Worm (Caenorhabditis elegans): Measurements from ENCODE around the gene C40H5.2.

Gene C40H5.2

DNA sequence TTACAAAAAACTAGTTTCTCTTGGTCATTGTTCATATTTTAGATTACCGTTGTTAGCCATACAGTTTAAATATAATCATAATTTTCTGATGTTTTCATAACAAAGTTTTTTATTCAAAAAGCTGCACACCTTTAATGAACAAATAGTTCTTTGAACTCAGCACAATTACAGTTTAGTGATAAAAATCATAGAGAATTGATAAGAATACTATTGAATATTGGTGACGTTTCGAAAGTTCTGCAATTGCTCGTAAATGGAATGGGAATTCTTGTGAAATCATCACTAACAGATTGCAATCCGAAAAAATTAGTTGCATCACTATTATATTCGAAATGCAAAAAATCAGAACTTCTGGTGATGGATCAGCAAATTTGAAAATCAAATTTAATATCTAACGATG, 11.8 kb upstream of the C40H5.2 start:
- no peak for TF ChIP-seq aly-2 (tag; optimal IDR thresholded peaks at IDR 0.05)
- no peak for TF ChIP-seq ztf-4 (tag; optimal IDR thresholded peaks at IDR 0.05)
- TF ChIP-seq fos-1 (tag; optimal IDR thresholded peaks at IDR 0.05): peak; percentile 66
- TF ChIP-seq nhr-10 (tag; optimal IDR thresholded peaks at IDR 0.05): no peak
- TF ChIP-seq nhr-11 (tag; optimal IDR thresholded peaks at IDR 0.05): no peak
- no peak for TF ChIP-seq mbf-1 (tag; optimal IDR thresholded peaks at IDR 0.05)

DNA sequence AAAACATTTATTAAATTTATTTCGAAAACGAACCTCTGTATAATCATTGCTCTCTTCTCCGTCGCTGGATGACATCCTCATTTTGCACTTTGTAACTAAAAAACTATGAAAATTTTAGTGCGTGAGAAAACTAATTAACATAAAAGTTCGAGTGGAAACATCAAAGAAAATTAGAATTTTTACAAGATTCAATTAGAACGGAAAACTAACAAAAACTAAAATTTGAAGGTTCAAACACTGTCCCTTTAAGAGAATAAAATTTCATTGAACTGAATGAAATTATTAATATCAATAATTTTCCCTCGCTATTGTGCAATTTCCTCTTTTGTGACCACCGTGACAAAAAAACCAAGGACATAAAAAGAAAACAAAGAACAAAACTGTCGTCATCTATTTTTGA, 8.8 kb upstream of the C40H5.2 start, which contains the start of gene D1053.3:
D1053.3 (minus strand) TSS at position 101 of the 400 bp plus-strand sequence.
- TF ChIP-seq ceh-82 (tag; optimal IDR thresholded peaks at IDR 0.05): no peak
- no peak for TF ChIP-seq C34F6.9 (tag; optimal IDR thresholded peaks at IDR 0.05)
- no peak for TF ChIP-seq elt-3 (tag; optimal IDR thresholded peaks at IDR 0.05)
- TF ChIP-seq ZK546.5 (tag; optimal IDR thresholded peaks at IDR 0.05): no peak
- TF ChIP-seq nhr-237 (tag; optimal IDR thresholded peaks at IDR 0.05): no peak
- TF ChIP-seq nhr-11 (tag; optimal IDR thresholded peaks at IDR 0.05): no peak
- no peak for TF ChIP-seq nhr-6 (tag; optimal IDR thresholded peaks at IDR 0.05)
- no peak for TF ChIP-seq skn-1 (tag; optimal IDR thresholded peaks at IDR 0.05)
- TF ChIP-seq Y55F3AM.14 (GFP tag; optimal IDR thresholded peaks at IDR 0.05): no peak
- no peak for TF ChIP-seq F13H6.1 (tag; optimal IDR thresholded peaks at IDR 0.05)
- TF ChIP-seq ama-1 (optimal IDR thresholded peaks at IDR 0.05): no peak
- TF ChIP-seq fos-1 (tag; optimal IDR thresholded peaks at IDR 0.05): no peak
- no peak for TF ChIP-seq ztf-4 (tag; optimal IDR thresholded peaks at IDR 0.05)
- no peak for TF ChIP-seq unc-39 (tag; optimal IDR thresholded peaks at IDR 0.05)

DNA sequence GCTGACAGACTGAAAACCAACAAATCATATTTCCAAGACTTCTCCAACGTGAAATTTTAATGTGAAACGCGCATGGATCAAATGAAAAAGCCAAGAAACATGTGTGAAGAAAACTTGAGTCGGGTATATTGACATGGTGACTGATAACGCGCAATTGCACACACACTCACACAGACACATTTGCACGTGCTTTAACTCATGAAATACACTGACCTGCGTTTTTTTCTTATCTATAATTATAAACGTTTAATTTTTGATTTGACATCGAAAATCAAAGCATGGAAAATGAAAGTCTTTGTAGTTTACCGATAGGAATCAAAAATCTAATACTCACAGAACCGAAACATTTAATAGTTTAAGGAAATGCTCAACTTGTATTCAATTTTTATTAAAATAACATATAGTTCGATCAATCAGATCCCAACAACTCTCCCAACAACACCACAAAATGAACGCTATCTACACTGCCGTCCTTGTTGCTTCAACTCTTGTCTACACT, 7.2 kb upstream of the C40H5.2 start, which contains the start of gene nspa-9:
nspa-9 (plus strand) TSS at position 449 of the 499 bp plus-strand sequence.
- TF ChIP-seq ztf-11 (tag; optimal IDR thresholded peaks at IDR 0.05): no peak
- TF ChIP-seq crh-2 (tag; optimal IDR thresholded peaks at IDR 0.05): peak; percentile 45
- peak; percentile 77 for TF ChIP-seq sma-9 (GFP tag; optimal IDR thresholded peaks at IDR 0.05)
- no peak for TF ChIP-seq sma-9 (tag; optimal IDR thresholded peaks at IDR 0.05)
- TF ChIP-seq aly-2 (tag; optimal IDR thresholded peaks at IDR 0.05): no peak
- no peak for TF ChIP-seq ceh-82 (tag; optimal IDR thresholded peaks at IDR 0.05)
- TF ChIP-seq unc-39 (tag; optimal IDR thresholded peaks at IDR 0.05): no peak
- no peak for TF ChIP-seq skn-1 (tag; optimal IDR thresholded peaks at IDR 0.05)
- TF ChIP-seq fos-1 (tag; optimal IDR thresholded peaks at IDR 0.05): peak; percentile 90
- TF ChIP-seq Y55F3AM.14 (GFP tag; optimal IDR thresholded peaks at IDR 0.05): no peak
- peak; percentile 39 to 50 for TF ChIP-seq mdl-1 (tag; optimal IDR thresholded peaks at IDR 0.05)
- TF ChIP-seq gmeb-1 (tag; optimal IDR thresholded peaks at IDR 0.05): peak; percentile 31
- peak; percentile 39 for TF ChIP-seq F13H6.1 (tag; optimal IDR thresholded peaks at IDR 0.05)

DNA sequence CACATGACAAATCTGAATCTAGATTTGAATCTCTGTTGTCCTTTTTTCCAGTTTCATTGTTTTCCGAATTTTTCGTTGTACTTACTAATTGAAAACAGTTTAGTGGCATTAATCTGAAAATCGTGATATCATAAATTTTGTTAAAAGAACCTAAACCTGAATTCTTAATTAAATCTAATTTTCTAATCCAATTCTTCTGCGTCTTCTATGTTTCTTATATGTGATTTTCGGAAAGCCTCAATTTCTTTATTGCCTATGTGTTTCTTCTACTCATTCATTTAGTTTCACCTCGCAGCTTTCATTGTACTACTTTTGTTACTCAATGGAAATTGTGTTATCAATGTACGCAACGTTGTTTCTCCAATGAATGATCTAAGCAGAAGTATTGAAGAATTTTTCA, 2.2 kb upstream of the C40H5.2 start:
- TF ChIP-seq nhr-11 (tag; optimal IDR thresholded peaks at IDR 0.05): no peak
- no peak for TF ChIP-seq nhr-25 (tag; optimal IDR thresholded peaks at IDR 0.05)
- TF ChIP-seq nhr-6 (tag; optimal IDR thresholded peaks at IDR 0.05): no peak
- no peak for TF ChIP-seq mab-5 (tag; optimal IDR thresholded peaks at IDR 0.05)
- no peak for TF ChIP-seq unc-55 (GFP tag; optimal IDR thresholded peaks at IDR 0.05)
- TF ChIP-seq alr-1 (tag; optimal IDR thresholded peaks at IDR 0.05): no peak
- TF ChIP-seq dmd-4 (tag; optimal IDR thresholded peaks at IDR 0.05): no peak
- TF ChIP-seq gmeb-1 (tag; optimal IDR thresholded peaks at IDR 0.05): no peak
- TF ChIP-seq C34F6.9 (tag; optimal IDR thresholded peaks at IDR 0.05): no peak
- no peak for TF ChIP-seq ama-1 (optimal IDR thresholded peaks at IDR 0.05)

DNA sequence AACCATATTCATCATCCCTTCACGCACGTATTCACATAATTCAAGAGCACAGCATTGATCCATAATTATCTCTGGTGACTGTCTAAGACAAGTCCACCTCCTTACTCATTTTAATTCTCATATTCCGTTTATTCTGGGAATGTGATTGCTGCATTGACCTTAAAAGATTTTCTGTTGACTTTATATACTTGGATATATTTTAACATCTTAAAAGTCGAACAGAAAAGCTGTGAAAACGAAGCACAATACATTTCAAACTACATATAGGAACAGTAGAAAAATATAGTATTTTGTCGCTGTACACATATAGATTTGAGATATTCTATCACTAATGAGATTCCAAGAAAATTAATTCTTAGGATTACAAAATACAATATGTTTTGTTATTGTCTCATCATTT, 6.4 kb downstream of the C40H5.2 start:
- TF ChIP-seq C34F6.9 (tag; optimal IDR thresholded peaks at IDR 0.05): no peak
- TF ChIP-seq unc-39 (tag; optimal IDR thresholded peaks at IDR 0.05): no peak
- no peak for TF ChIP-seq nhr-77 (tag; optimal IDR thresholded peaks at IDR 0.05)
- TF ChIP-seq nhr-129 (tag; optimal IDR thresholded peaks at IDR 0.05): no peak
- TF ChIP-seq dmd-4 (tag; optimal IDR thresholded peaks at IDR 0.05): no peak
- no peak for TF ChIP-seq ztf-1 (GFP tag; conservative IDR thresholded peaks at IDR 0.05)
- TF ChIP-seq nhr-237 (tag; optimal IDR thresholded peaks at IDR 0.05): no peak
- TF ChIP-seq aly-2 (tag; optimal IDR thresholded peaks at IDR 0.05): no peak
- TF ChIP-seq blmp-1 (tag; optimal IDR thresholded peaks at IDR 0.05; ENCODE audit: insufficient read depth): no peak
- no peak for TF ChIP-seq elt-3 (tag; optimal IDR thresholded peaks at IDR 0.05)

DNA sequence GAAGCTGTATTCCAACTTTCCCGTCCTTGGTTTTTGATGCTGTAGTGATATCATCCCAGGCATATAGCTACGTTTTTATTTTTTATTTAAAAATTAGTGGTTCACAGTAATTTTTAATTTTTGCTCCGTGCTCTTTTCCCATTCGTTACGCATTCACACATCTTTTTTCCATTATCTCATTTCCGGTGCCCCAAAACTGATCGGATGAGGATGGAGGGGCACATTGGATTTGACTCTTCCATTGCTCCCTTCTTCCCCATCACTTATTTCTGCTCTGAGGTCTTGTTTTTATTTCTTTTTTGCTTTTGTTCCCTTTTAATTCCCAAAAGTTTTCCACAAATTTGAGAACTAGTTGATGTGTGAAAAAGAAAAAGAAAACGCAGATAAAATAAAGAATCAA, 7.3 kb downstream of the C40H5.2 start:
- TF ChIP-seq dmd-4 (tag; optimal IDR thresholded peaks at IDR 0.05) (no peak), sma-9 (GFP tag; optimal IDR thresholded peaks at IDR 0.05) (no peak), sma-9 (tag; optimal IDR thresholded peaks at IDR 0.05) (no peak), ztf-1 (GFP tag; conservative IDR thresholded peaks at IDR 0.05) (no peak), mab-5 (tag; optimal IDR thresholded peaks at IDR 0.05) (no peak), nhr-25 (tag; optimal IDR thresholded peaks at IDR 0.05) (no peak), nhr-237 (tag; optimal IDR thresholded peaks at IDR 0.05) (no peak), F13H6.1 (tag; optimal IDR thresholded peaks at IDR 0.05) (no peak)

Measured in whole organism, L2 larva.